Worm (Caenorhabditis elegans) whole organism, L4/young adult: Measurements from ENCODE around the gene F52H2.3.

Experiments
- W03F9.2 ChIP-seq: fragments of 150-350 bp; optimal IDR thresholded peaks from 2 replicates; lab custom pipeline; 2014; ENCODE audit warnings: missing biosample characterization, missing genetic modification characterization
- dao-5 ChIP-seq: sonication (generic microtip); optimal IDR thresholded peaks from 2 replicates; lab custom pipeline; 2016; ENCODE audit warnings: missing genotype, missing genetic modification characterization, moderate library complexity, missing compliant biosample characterization
- him-1 ChIP-seq: sonication (generic microtip); optimal IDR thresholded peaks from 2 replicates; lab custom pipeline; 2016; ENCODE audit warnings: missing genotype, missing genetic modification reagents, missing genetic modification characterization, missing compliant biosample characterization

Gene F52H2.3

ce11 chrX:2526078-2526477 is 14.8 kb downstream of the F52H2.3 start:
- TF ChIP-seq W03F9.2, result no peak
- no peak for TF ChIP-seq him-1 (tag; lab: Kevin White, UChicago)
- TF ChIP-seq dao-5 (tag; lab: Kevin White, UChicago), result no peak

DNA sequence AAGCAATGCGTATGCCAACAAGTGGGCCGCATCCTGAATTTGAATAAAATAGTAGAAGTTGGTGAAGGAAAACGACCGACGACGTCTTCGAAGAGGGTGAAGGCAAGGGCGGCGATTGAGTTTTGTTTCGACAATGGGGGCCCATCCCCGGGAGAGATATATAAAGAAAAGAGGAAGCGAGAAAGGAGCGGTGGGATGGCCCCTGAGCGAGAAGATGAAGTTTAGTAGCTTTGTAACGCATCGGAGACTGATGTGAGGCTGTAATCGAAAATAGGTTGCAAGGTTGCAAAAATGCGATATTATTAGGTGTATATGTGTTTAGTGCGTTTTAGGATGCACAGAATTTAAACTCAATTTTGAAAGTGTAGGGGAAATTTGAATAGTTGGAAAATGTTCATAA is 18.2 kb downstream of the F52H2.3 start:
- no peak for TF ChIP-seq him-1 (tag; lab: Kevin White, UChicago)
- TF ChIP-seq W03F9.2, result no peak
- TF ChIP-seq dao-5 (tag; lab: Kevin White, UChicago), result no peak

DNA sequence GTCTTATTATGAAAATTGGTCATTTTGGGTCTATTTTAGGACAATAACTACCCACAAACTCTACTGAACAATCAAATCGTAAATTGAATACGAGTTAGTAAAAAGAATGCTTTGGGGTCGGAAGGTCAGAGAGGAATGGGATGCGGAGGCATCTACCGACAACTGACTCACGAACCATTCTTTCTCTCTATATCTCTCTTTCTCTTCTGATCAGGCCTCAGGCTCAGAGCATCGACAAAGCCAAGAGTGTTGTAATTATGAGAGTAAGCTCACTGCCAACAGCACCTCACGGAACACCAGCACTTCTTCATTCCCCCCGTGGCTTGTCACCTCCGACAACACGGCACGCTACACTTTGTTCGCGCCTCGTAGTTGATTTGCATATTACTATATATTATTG is 20.4 kb downstream of the F52H2.3 start:
- no peak for TF ChIP-seq him-1 (tag; lab: Kevin White, UChicago)
- no peak for TF ChIP-seq dao-5 (tag; lab: Kevin White, UChicago)
- TF ChIP-seq W03F9.2, result no peak

DNA sequence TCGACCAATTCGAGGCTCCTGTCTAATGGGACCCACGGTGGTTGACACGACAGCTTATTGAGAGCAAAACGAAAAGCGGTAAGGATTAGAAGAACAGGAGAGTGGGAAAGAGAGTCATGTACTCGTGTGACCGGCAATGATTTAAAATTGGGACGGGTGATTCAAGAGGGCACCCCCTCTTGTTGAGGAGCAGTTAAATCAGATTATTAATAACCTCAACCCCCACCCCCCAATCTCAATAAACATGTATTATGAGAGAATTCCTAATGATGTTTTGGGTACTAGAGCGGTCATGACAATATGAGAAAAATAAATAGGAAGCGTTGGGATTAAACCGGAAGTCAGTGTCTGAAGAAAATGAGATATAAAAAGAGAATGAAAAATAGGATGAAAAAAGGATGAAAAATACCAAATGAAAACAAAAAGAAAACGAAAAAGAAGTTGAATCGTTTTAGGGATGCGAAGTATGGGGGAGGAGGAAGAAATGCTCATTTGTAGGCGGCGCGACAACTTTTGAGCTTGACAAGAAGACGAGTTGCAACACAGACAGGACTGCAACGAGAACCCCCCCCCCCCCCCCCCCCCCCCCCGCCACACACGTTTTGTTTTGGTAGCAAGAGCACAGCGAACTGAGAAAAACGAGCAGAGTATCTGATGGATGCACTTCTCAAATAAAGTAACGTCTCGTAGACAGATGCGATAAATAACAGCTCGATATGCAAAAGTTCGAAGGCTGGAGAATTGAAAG is 23.7 kb downstream of the F52H2.3 start:
- TF ChIP-seq him-1 (tag; lab: Kevin White, UChicago) (no peak), W03F9.2 (no peak), dao-5 (tag; lab: Kevin White, UChicago) (no peak)

ce11 chrX:2515224-2515623 is 25.6 kb downstream of the F52H2.3 start, which contains the start of gene syg-1:
Gene syg-1, minus strand, starts transcription at chrX:2515324.
- TF ChIP-seq him-1 (tag; lab: Kevin White, UChicago) (no peak), W03F9.2 (no peak), dao-5 (tag; lab: Kevin White, UChicago) (no peak)

DNA sequence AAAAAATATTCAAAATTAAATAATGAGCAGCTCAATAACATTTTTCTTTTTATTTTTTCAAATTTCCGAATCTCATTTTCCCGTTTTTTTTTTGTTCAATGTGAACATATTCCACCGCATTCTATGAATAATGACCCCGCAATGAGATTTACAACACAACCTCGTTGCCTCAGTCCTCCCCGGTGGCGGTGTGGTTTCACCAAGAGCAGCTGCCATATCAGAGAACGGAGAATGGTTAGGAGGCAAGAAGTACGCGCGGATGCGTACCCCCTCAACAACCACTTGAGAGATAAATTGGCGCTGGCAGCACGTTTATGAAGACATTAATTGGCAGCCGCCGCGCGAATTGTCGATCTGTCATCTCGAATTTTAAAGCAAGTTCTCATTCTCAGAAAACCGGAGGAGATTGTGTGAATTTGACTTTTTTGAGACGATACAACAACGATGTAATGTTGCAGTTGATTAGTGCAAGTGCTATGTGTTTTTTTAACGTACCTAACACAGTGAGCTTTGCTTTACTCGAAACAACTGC is 27.1 kb downstream of the F52H2.3 start:
- TF ChIP-seq dao-5 (tag; lab: Kevin White, UChicago) (no peak), him-1 (tag; lab: Kevin White, UChicago) (no peak), W03F9.2 (no peak)

DNA sequence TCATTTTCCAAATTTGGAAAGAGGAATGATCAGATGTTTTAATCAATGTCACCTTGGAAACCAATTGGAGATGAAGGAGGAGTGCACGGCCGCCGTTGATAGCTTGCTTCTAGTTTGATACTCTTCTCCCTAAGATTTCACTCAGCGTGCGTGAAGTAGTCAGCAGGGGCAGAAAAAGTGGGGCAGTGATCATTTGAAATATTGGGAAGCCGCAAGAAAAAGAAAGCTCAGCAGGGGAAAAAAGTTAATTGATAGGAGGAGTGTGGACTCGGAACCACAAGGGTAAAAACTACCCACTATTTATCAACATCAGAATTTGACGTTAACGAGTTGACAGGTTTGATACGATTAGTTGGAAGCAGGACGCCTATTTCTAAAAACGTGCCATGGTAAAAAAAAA is 32.4 kb downstream of the F52H2.3 start, which contains the start of gene K02E10.7:
Gene K02E10.7, minus strand, starts transcription at position 101 of the 400 bp plus-strand sequence.
- TF ChIP-seq W03F9.2 (no peak), him-1 (tag; lab: Kevin White, UChicago) (no peak), dao-5 (tag; lab: Kevin White, UChicago) (no peak)

- TF ChIP-seq him-1 (tag; lab: Kevin White, UChicago) (no peak), W03F9.2 (no peak), dao-5 (tag; lab: Kevin White, UChicago) (no peak)
Measured at ce11 chrX:2506738-2507137, 34.1 kb downstream of the F52H2.3 start.

- no peak for TF ChIP-seq W03F9.2
Measured at ce11 chrX:2497816-2498215, 43.0 kb downstream of the F52H2.3 start.

ce11 chrX:2495865-2496314 is 45.0 kb downstream of the F52H2.3 start, which contains the start of gene rabr-1:
Gene rabr-1, plus strand, starts transcription at chrX:2496180.
- TF ChIP-seq dao-5 (tag; lab: Kevin White, UChicago), result no peak
- no peak for TF ChIP-seq him-1 (tag; lab: Kevin White, UChicago)
- TF ChIP-seq W03F9.2, result no peak

- TF ChIP-seq him-1 (tag; lab: Kevin White, UChicago), result no peak
Measured at ce11 chrX:2494296-2494695, 46.6 kb downstream of the F52H2.3 start.

ce11 chrX:2493586-2494175 is 47.2 kb downstream of the F52H2.3 start:
- TF ChIP-seq W03F9.2, result no peak
- TF ChIP-seq him-1 (tag; lab: Kevin White, UChicago), result no peak
- TF ChIP-seq dao-5 (tag; lab: Kevin White, UChicago), result no peak
